Worm (Caenorhabditis elegans) whole organism, L2 larva: ENCODE results near the gene C56E10.3.
A peak's percentile ranks its signal among the peaks of the same experiment; 100 is the strongest.

Source experiments
- C34F6.9 ChIP-seq: fragments of 150-350 bp; optimal IDR thresholded peaks from 2 replicates; lab custom pipeline; 2014; ENCODE audit warnings: missing biosample characterization, missing genetic modification characterization
- F13H6.1 ChIP-seq: sonication (generic microtip); optimal IDR thresholded peaks from 2 replicates; lab custom pipeline; 2016; ENCODE audit warnings: missing genetic modification characterization, missing compliant biosample characterization
- R02D3.7 ChIP-seq: fragments of 150-350 bp; optimal IDR thresholded peaks from 2 replicates; lab custom pipeline; 2014; ENCODE audit warnings: missing biosample characterization, missing genetic modification characterization
- Y55F3AM.14 ChIP-seq: fragments of 200-800 bp; sonication (Bioruptor generic); optimal IDR thresholded peaks from 2 replicates; lab custom pipeline; 2018; ENCODE audit warnings: mild to moderate bottlenecking, missing genetic modification characterization, missing compliant biosample characterization
- alr-1 ChIP-seq: fragments of 150-350 bp; optimal IDR thresholded peaks from 2 replicates; lab custom pipeline; 2014; ENCODE audit warnings: missing biosample characterization, missing genetic modification characterization
- blmp-1 ChIP-seq: sonication (generic microtip); optimal IDR thresholded peaks from 2 replicates; lab custom pipeline; 2017; ENCODE audit warnings: missing genetic modification characterization, mild to moderate bottlenecking, missing compliant biosample characterization, antibody characterized with exemption, moderate library complexity; ENCODE audit not compliant: insufficient read depth
- ceh-16 ChIP-seq: fragments of 150-350 bp; optimal IDR thresholded peaks from 2 replicates; lab custom pipeline; 2014; ENCODE audit warnings: missing biosample characterization, missing genetic modification characterization
- ceh-82 ChIP-seq: fragments of 150-350 bp; optimal IDR thresholded peaks from 2 replicates; lab custom pipeline; 2014; ENCODE audit warnings: missing biosample characterization, missing genetic modification characterization
- crh-2 ChIP-seq: sonication (generic microtip); optimal IDR thresholded peaks from 2 replicates; lab custom pipeline; 2017; ENCODE audit warnings: missing biosample characterization, missing genetic modification characterization
- egl-27 ChIP-seq: sonication (generic microtip); optimal IDR thresholded peaks from 3 replicates; lab custom pipeline; 2017; ENCODE audit warnings: missing biosample characterization, missing genetic modification reagents, missing genetic modification characterization
- elt-1 ChIP-seq: fragments of 150-350 bp; optimal IDR thresholded peaks from 2 replicates; lab custom pipeline; 2014; ENCODE audit warnings: missing biosample characterization, missing genetic modification characterization
- elt-3 ChIP-seq: sonication (generic microtip); optimal IDR thresholded peaks from 2 replicates; lab custom pipeline; 2017; ENCODE audit warnings: missing biosample characterization, missing genetic modification characterization
- fos-1 ChIP-seq: fragments of 150-350 bp; optimal IDR thresholded peaks from 2 replicates; lab custom pipeline; 2014; ENCODE audit warnings: missing biosample characterization, missing genetic modification characterization
- gmeb-1 ChIP-seq: fragments of 150-350 bp; optimal IDR thresholded peaks from 2 replicates; lab custom pipeline; 2014; ENCODE audit warnings: missing biosample characterization, missing genetic modification characterization
- lin-11 ChIP-seq: fragments of 150-350 bp; sonication (generic microtip); optimal IDR thresholded peaks from 2 replicates; lab custom pipeline; 2014; ENCODE audit warnings: missing biosample characterization, missing genetic modification characterization, inconsistent platforms, mixed read lengths
- lin-39 ChIP-seq: fragments of 150-350 bp; optimal IDR thresholded peaks from 2 replicates; lab custom pipeline; 2014; ENCODE audit warnings: missing biosample characterization, missing genetic modification reagents, missing genetic modification characterization
- lsy-2 ChIP-seq, 2 experiments: fragments of 150-350 bp in 1 of 2; sonication (generic microtip) in 1 of 2; optimal IDR thresholded peaks; 2 replicates each; lab custom pipeline; 2014 to 2017; ENCODE audit warnings: missing biosample characterization in 2 of 2, missing genetic modification characterization in 2 of 2
- mab-5 ChIP-seq: fragments of 150-350 bp; optimal IDR thresholded peaks from 2 replicates; lab custom pipeline; 2014; ENCODE audit warnings: missing biosample characterization, missing genetic modification characterization
- mbf-1 ChIP-seq: sonication (generic microtip); optimal IDR thresholded peaks from 2 replicates; lab custom pipeline; 2017; ENCODE audit warnings: missing biosample characterization, missing genetic modification characterization
- nhr-12 ChIP-seq: fragments of 150-350 bp; optimal IDR thresholded peaks from 2 replicates; lab custom pipeline; 2014; ENCODE audit warnings: missing biosample characterization, missing genetic modification characterization
- nhr-129 ChIP-seq: fragments of 150-350 bp; optimal IDR thresholded peaks from 2 replicates; lab custom pipeline; 2014; ENCODE audit warnings: missing biosample characterization, missing genetic modification characterization
- nhr-21 ChIP-seq: fragments of 150-350 bp; optimal IDR thresholded peaks from 2 replicates; lab custom pipeline; 2014; ENCODE audit warnings: missing biosample characterization, missing genetic modification characterization
- nhr-23 ChIP-seq: fragments of 150-350 bp; optimal IDR thresholded peaks from 2 replicates; lab custom pipeline; 2014; ENCODE audit warnings: missing biosample characterization, missing genetic modification reagents, missing genetic modification characterization
- nhr-25 ChIP-seq: fragments of 150-350 bp; sonication (generic microtip); optimal IDR thresholded peaks from 3 replicates; lab custom pipeline; 2014; ENCODE audit warnings: missing biosample characterization, missing genetic modification characterization
- peb-1 ChIP-seq: fragments of 150-350 bp; optimal IDR thresholded peaks from 2 replicates; lab custom pipeline; 2014; ENCODE audit warnings: missing biosample characterization, missing genetic modification characterization
- sem-4 ChIP-seq: fragments of 150-350 bp; optimal IDR thresholded peaks from 2 replicates; lab custom pipeline; 2014; ENCODE audit warnings: missing biosample characterization, missing genetic modification reagents, missing genetic modification characterization
- sma-3 ChIP-seq: sonication (generic microtip); optimal IDR thresholded peaks from 2 replicates; lab custom pipeline; 2016; ENCODE audit warnings: missing genetic modification reagents, missing genetic modification characterization, missing compliant biosample characterization
- sma-9 ChIP-seq, 2 experiments: fragments of 150-350 bp in 1 of 2; sonication (generic microtip) in 1 of 2; optimal IDR thresholded peaks; 2 replicates each; lab custom pipeline; 2014 to 2016; ENCODE audit warnings: missing genetic modification characterization in 2 of 2, mild to moderate bottlenecking in 1 of 2, missing biosample characterization in 1 of 2, missing compliant biosample characterization in 1 of 2, missing genetic modification reagents in 1 of 2, moderate library complexity in 1 of 2
- snpc-4 ChIP-seq: fragments of 150-350 bp; optimal IDR thresholded peaks from 2 replicates; lab custom pipeline; 2014; ENCODE audit warnings: missing biosample characterization, missing genetic modification characterization
- unc-55 ChIP-seq: fragments of 150-350 bp; sonication (generic microtip); optimal IDR thresholded peaks from 3 replicates; lab custom pipeline; 2014; ENCODE audit warnings: missing biosample characterization, missing genetic modification reagents, missing genetic modification characterization
- ztf-1 ChIP-seq: fragments of 200-800 bp; sonication (Bioruptor generic); conservative IDR thresholded peaks from 2 replicates; pipeline ENCODE4 v1.3.6; 2022; ENCODE audit warnings: missing genetic modification characterization, missing compliant biosample characterization
- ztf-11 ChIP-seq: sonication (generic microtip); optimal IDR thresholded peaks from 2 replicates; lab custom pipeline; 2017; ENCODE audit warnings: missing biosample characterization, missing genetic modification characterization
- ztf-4 ChIP-seq: fragments of 150-350 bp; optimal IDR thresholded peaks from 2 replicates; lab custom pipeline; 2014; ENCODE audit warnings: missing biosample characterization, missing genetic modification characterization

Gene C56E10.3

DNA sequence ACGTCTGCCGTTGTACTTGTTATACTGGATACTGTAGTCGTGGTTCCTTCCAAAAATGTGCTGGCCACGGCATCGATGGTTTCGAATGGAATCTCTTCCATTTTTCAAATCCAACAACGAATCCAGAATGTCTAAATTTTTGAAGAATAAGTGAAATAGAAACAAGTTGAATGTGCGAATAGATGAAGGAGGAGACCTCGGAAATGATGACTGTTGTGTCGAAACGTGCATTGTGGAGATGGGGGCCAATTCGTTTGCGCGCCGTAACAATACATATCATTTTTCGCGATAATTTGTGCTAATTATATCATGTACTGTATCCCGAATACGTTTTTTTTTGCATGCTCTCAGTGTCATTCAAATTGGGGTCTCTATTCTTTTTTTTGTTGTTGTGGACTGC, 10.3 kb upstream of the C56E10.3 start, which contains the start of gene aexr-1:
Gene aexr-1, minus strand, starts transcription at position 101 of the 400 bp plus-strand sequence.
- no peak for TF ChIP-seq fos-1 (tag; lab: Kevin White, UChicago)
- no peak for TF ChIP-seq elt-1
- TF ChIP-seq ceh-16: no peak
- no peak for TF ChIP-seq C34F6.9
- no peak for TF ChIP-seq alr-1 (tag; lab: Kevin White, UChicago)
- TF ChIP-seq snpc-4 (tag; lab: Kevin White, UChicago): no peak
- TF ChIP-seq F13H6.1 (tag; lab: Kevin White, UChicago): no peak
- TF ChIP-seq peb-1 (tag; lab: Kevin White, UChicago): no peak
- TF ChIP-seq crh-2 (tag; lab: Kevin White, UChicago): no peak
- TF ChIP-seq sem-4 (tag; lab: Kevin White, UChicago): no peak
- no peak for TF ChIP-seq sma-9 (GFP tag; optimal IDR thresholded peaks at IDR 0.05; lab: Kevin White, UChicago)
- no peak for TF ChIP-seq sma-9 (tag; optimal IDR thresholded peaks at IDR 0.05; lab: Kevin White, UChicago)
- TF ChIP-seq nhr-21: no peak
- no peak for TF ChIP-seq egl-27 (tag; lab: Kevin White, UChicago)
- TF ChIP-seq nhr-129: no peak
- no peak for TF ChIP-seq nhr-25 (tag; lab: Kevin White, UChicago)
- TF ChIP-seq Y55F3AM.14: no peak
- TF ChIP-seq ztf-1 (GFP tag; lab: Robert Waterston, UW): no peak
- TF ChIP-seq mab-5 (tag; lab: Kevin White, UChicago): no peak
- TF ChIP-seq nhr-12 (tag; lab: Kevin White, UChicago): no peak
- TF ChIP-seq, all 48 proteins: peak for 0

DNA sequence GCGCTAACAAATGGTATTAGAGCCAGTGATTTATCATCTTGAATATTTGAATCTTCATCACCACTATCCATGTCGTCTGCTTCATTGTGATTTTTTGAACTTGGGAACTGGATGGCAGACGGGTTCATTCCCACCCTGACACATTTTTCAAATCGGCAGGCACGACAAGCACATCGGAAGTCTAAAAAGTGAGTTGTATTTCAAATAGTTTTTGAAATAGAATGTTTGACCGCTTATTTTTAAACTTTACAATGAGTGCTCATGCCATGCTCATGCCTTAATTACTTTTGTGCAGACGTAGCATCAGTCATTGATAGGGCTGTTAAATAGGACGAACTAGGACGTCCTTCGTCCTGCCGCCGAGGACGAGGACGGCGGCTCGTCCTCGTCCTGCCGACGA, 7.5 kb upstream of the C56E10.3 start:
- TF ChIP-seq ceh-82 (no peak), peb-1 (tag; lab: Kevin White, UChicago) (no peak), nhr-25 (tag; lab: Kevin White, UChicago) (no peak), mab-5 (tag; lab: Kevin White, UChicago) (no peak), elt-3 (no peak), fos-1 (tag; lab: Kevin White, UChicago) (no peak), lsy-2 (tag; optimal IDR thresholded peaks at IDR 0.05; lab: Kevin White, UChicago) (no peak), F13H6.1 (tag; lab: Kevin White, UChicago) (no peak), mbf-1 (tag; lab: Kevin White, UChicago) (no peak), lin-39 (tag; lab: Kevin White, UChicago) (no peak), sma-3 (GFP tag; lab: Kevin White, UChicago) (no peak), sem-4 (tag; lab: Kevin White, UChicago) (no peak), C34F6.9 (no peak), Y55F3AM.14 (no peak), R02D3.7 (tag; lab: Kevin White, UChicago) (no peak), nhr-129 (no peak), gmeb-1 (tag; lab: Kevin White, UChicago) (no peak), ztf-4 (no peak), lin-11 (no peak)

DNA sequence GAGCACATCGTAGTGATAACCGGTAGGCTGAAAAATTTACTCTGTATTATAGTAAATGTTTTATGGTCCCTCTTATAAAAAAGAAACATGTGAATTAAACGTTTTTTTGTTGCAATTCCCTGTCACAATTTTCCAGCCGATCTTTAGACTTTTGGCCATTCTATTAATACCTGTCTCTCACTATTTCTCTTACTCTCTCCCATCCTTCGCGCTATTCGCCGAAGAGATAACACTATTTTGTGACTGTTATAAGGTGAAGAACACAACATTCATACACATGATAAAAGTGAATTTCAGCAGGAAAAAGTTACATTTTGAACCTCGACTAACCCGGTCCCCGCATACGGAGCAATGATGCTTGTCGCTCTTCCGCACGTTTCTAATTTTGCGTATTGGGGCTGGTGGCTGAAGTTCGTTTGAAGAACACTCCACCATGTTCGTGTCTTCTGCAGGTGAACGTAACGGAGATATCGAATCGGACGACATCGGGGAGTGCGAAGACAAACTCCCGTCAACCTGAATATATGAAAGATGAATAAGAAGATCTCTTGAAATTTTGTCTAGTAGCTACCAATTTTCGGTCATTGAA, 6.4 kb upstream of the C56E10.3 start:
- TF ChIP-seq unc-55 (GFP tag; lab: Kevin White, UChicago): no peak
- TF ChIP-seq sma-9 (GFP tag; optimal IDR thresholded peaks at IDR 0.05; lab: Kevin White, UChicago): peak; percentile 84
- no peak for TF ChIP-seq sma-9 (tag; optimal IDR thresholded peaks at IDR 0.05; lab: Kevin White, UChicago)
- TF ChIP-seq sma-3 (GFP tag; lab: Kevin White, UChicago): peak; percentile 70
- no peak for TF ChIP-seq ceh-16
- TF ChIP-seq nhr-21: peak; percentile 13
- peak; percentile 48 for TF ChIP-seq blmp-1
- peak; percentile 27 for TF ChIP-seq ztf-4
- TF ChIP-seq nhr-23 (tag; lab: Kevin White, UChicago): no peak
- TF ChIP-seq nhr-25 (tag; lab: Kevin White, UChicago): peak; percentile 67
- TF ChIP-seq fos-1 (tag; lab: Kevin White, UChicago): peak; percentile 86
- TF ChIP-seq crh-2 (tag; lab: Kevin White, UChicago): peak; percentile 48
- TF ChIP-seq gmeb-1 (tag; lab: Kevin White, UChicago): peak; percentile 22
- no peak for TF ChIP-seq ztf-11 (tag; lab: Kevin White, UChicago)

DNA sequence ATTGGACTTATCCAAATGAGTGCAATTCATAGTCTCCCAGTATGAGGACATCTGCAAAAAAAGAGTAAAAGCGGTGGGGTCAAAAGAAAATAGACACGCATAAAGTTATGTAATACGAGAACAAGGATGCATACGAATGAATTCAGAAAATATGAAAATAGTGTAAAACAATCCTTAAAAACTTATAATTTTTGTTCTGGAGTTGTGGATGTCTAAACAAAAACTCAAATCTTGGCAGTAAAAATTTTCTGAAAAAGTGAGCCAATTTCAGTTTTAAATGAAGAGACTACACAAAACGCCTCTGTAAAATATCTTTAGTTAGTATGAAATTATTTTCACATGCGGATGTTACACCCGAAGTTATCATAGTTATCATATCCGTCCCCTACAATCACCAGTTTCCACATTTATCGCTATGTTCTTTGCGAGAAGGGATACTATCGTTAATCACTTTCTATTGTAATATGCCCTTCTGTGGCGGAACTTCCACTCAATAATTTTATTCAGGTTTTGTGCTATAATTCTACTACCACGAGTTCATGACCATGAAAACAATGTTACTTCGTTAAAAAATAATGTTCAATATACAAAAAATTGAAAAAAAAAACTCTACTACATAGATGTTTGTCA, 4.8 kb upstream of the C56E10.3 start, which contains the start of gene nhr-120:
Gene nhr-120, minus strand, starts transcription at position 51 of the 630 bp plus-strand sequence.
- TF ChIP-seq unc-55 (GFP tag; lab: Kevin White, UChicago) (no peak), blmp-1 (peak; percentile 19), sma-9 (GFP tag; optimal IDR thresholded peaks at IDR 0.05; lab: Kevin White, UChicago) (peak; percentile 48), sma-9 (tag; optimal IDR thresholded peaks at IDR 0.05; lab: Kevin White, UChicago) (no peak), nhr-25 (tag; lab: Kevin White, UChicago) (peak; percentile 5)
